Fruit fly (Drosophila melanogaster): Measurements from ENCODE around the gene COX5A.

The COX5A gene

dm6 chr3R:11778012-11778865 is 40.9 kb upstream of the COX5A start (continued):
- peak; percentile 3 for TF ChIP-seq Bdp1 (GFP tag; optimal IDR thresholded peaks at IDR 0.05)
- no peak for TF ChIP-seq dimm (GFP tag; IDR thresholded peaks at IDR 0.05)
- TF ChIP-seq lola (GFP tag; optimal IDR thresholded peaks at IDR 0.05), result peak in 2 of 3 experiments; percentile 5 to 87
- TF ChIP-seq gsb-n (tag; optimal IDR thresholded peaks at IDR 0.05), result peak; percentile 36
- TF ChIP-seq aop (GFP tag; IDR thresholded peaks at IDR 0.05), result peak; percentile 71
- TF ChIP-seq hth (optimal IDR thresholded peaks at IDR 0.05), result no peak
- TF ChIP-seq CG18476 (GFP tag; optimal IDR thresholded peaks at IDR 0.05), result peak; percentile 29
- peak; percentile 52 for TF ChIP-seq chn (GFP tag; optimal IDR thresholded peaks at IDR 0.05)
- peak; percentile 18 for TF ChIP-seq Hsf (GFP tag; optimal IDR thresholded peaks at IDR 0.05)
- TF ChIP-seq CG34224 (GFP tag; IDR thresholded peaks at IDR 0.05; ENCODE audit: partially characterized antibody), result no peak
- peak; percentile 50; the same call in 1 of the 2 replicates for TF ChIP-seq Rfx (GFP tag; IDR thresholded peaks at IDR 0.05)
- TF ChIP-seq Bteb2 (GFP tag; optimal IDR thresholded peaks at IDR 0.05), result peak; percentile 23
- TF ChIP-seq Doc2 (GFP tag; IDR thresholded peaks at IDR 0.05), result no peak
- peak; percentile 93 for TF ChIP-seq abd-A (tag; optimal IDR thresholded peaks at IDR 0.05)
- peak; percentile 58 for TF ChIP-seq CG1602 (GFP tag; optimal IDR thresholded peaks at IDR 0.05)
- peak; percentile 19; the same call in 1 of the 2 replicates for TF ChIP-seq Scr (GFP tag; IDR thresholded peaks at IDR 0.05; ENCODE audit: partially characterized antibody)
- no peak for TF ChIP-seq CG9797 (GFP tag; optimal IDR thresholded peaks at IDR 0.05)
- peak; percentile 26 for TF ChIP-seq CG17359 (tag; optimal IDR thresholded peaks at IDR 0.05)
- peak; percentile 52 for TF ChIP-seq CG18764 (GFP tag; optimal IDR thresholded peaks at IDR 0.05)
- 0 out of 3 replicates have a peak, but pooled peaks have one; percentile 11 for TF ChIP-seq CG14860 (GFP tag; IDR thresholded peaks at IDR 0.05; ENCODE audit: partially characterized antibody)
- TF ChIP-seq cwo (GFP tag; optimal IDR thresholded peaks at IDR 0.05), result peak; percentile 41
- peak; percentile 82 for TF ChIP-seq CG16815 (GFP tag; optimal IDR thresholded peaks at IDR 0.05)
- no peak for TF ChIP-seq Optix (GFP tag; IDR thresholded peaks at IDR 0.05)
- no peak for TF ChIP-seq CG2889 (GFP tag; IDR thresholded peaks at IDR 0.05)
- TF ChIP-seq slbo (GFP tag; IDR thresholded peaks at IDR 0.05), result peak; percentile 73
- TF ChIP-seq sna (GFP tag; IDR thresholded peaks at IDR 0.05; ENCODE audit: partially characterized antibody), result peak; percentile 40; the same call in 1 of the 2 replicates
- peak; percentile 33; the same call in 1 of the 2 replicates for TF ChIP-seq al (GFP tag; IDR thresholded peaks at IDR 0.05)
- peak; percentile 62 for TF ChIP-seq shn (GFP tag; optimal IDR thresholded peaks at IDR 0.05)
- peak; percentile 56 for TF ChIP-seq onecut (GFP tag; IDR thresholded peaks at IDR 0.05)
- TF ChIP-seq CG7786 (GFP tag; optimal IDR thresholded peaks at IDR 0.05), result no peak
- TF ChIP-seq CG17829 (tag; optimal IDR thresholded peaks at IDR 0.05), result peak; percentile 50
- peak; percentile 68 for TF ChIP-seq CG1603 (tag; optimal IDR thresholded peaks at IDR 0.05)
- peak; percentile 75 for TF ChIP-seq CG10431 (GFP tag; optimal IDR thresholded peaks at IDR 0.05)
- TF ChIP-seq Dip2 (GFP tag; IDR thresholded peaks at IDR 0.05), result no peak
- peak; percentile 52; the same call in 1 of the 3 replicates for TF ChIP-seq CG7357 (GFP tag; IDR thresholded peaks at IDR 0.05)
- peak; percentile 54; the same call in 1 of the 2 replicates for TF ChIP-seq CG17328 (GFP tag; IDR thresholded peaks at IDR 0.05)
- peak; percentile 47; the same call in 2 of the 3 replicates for TF ChIP-seq dysf (GFP tag; IDR thresholded peaks at IDR 0.05)
- peak; percentile 87 for TF ChIP-seq CG18262 (tag; optimal IDR thresholded peaks at IDR 0.05)
- TF ChIP-seq Dip3 (GFP tag; optimal IDR thresholded peaks at IDR 0.05), result no peak
- no peak; the same call in 1 of the 2 replicates for TF ChIP-seq CG1024 (GFP tag; IDR thresholded peaks at IDR 0.05)
- TF ChIP-seq zf30C (GFP tag; optimal IDR thresholded peaks at IDR 0.05), result peak; percentile 52
- peak; percentile 24 for TF ChIP-seq PHDP (tag; optimal IDR thresholded peaks at IDR 0.05)
- TF ChIP-seq zfh2 (GFP tag; optimal IDR thresholded peaks at IDR 0.05), result peak; percentile 48
- peak; percentile 45 for TF ChIP-seq CG6854 (GFP tag; optimal IDR thresholded peaks at IDR 0.05)
- peak; percentile 72 for TF ChIP-seq fd64A (GFP tag; optimal IDR thresholded peaks at IDR 0.05)
- peak; percentile 7 for TF ChIP-seq exex (tag; optimal IDR thresholded peaks at IDR 0.05)
- TF ChIP-seq br (optimal IDR thresholded peaks at IDR 0.05), result no peak
- no peak for TF ChIP-seq hkb (optimal IDR thresholded peaks at IDR 0.05)
- no peak for TF ChIP-seq hkb (GFP tag; IDR thresholded peaks at IDR 0.05)

All from whole organism, embryonic.